Fruit fly (Drosophila melanogaster) whole organism, prepupa: ENCODE measurements around the gene Ser12.

ENCODE experiments used
- CG10669 ChIP-seq: fragments of 200-800 bp; sonication (Bioruptor generic); optimal IDR thresholded peaks from 3 replicates; lab custom pipeline; 2018; ENCODE audit warnings: missing biosample characterization, mild to moderate bottlenecking, missing genetic modification characterization, moderate library complexity
- CG11294 ChIP-seq: fragments of 200-800 bp; sonication (Bioruptor generic); IDR thresholded peaks from 2 replicates; pipeline ENCODE4 v1.3.6; 2022; ENCODE audit warnings: missing biosample characterization, missing genetic modification characterization
- CG11762 ChIP-seq: fragments of 200-800 bp; sonication (Bioruptor generic); optimal IDR thresholded peaks from 3 replicates; lab custom pipeline; 2016; ENCODE audit warnings: missing biosample characterization, missing genetic modification characterization; ENCODE audit not compliant: insufficient read depth
- CG11902 ChIP-seq: fragments of 200-800 bp; sonication (Bioruptor generic); optimal IDR thresholded peaks from 3 replicates; lab custom pipeline; 2016; ENCODE audit warnings: missing biosample characterization, missing genetic modification characterization
- CG15336 ChIP-seq: fragments of 200-800 bp; sonication (Bioruptor generic); IDR thresholded peaks from 2 replicates; pipeline ENCODE4 v1.3.6; 2022; ENCODE audit warnings: missing biosample characterization, missing genetic modification characterization
- CG1621 ChIP-seq: fragments of 200-800 bp; sonication (Bioruptor generic); optimal IDR thresholded peaks from 3 replicates; lab custom pipeline; 2018; ENCODE audit warnings: missing biosample characterization, mild to moderate bottlenecking, missing genetic modification characterization
- CG16779 ChIP-seq: fragments of 200-800 bp; sonication (Bioruptor generic); optimal IDR thresholded peaks from 3 replicates; lab custom pipeline; 2017; ENCODE audit warnings: missing biosample characterization, mild to moderate bottlenecking, missing genetic modification characterization
- CG3032 ChIP-seq: fragments of 200-800 bp; optimal IDR thresholded peaks from 2 replicates; lab custom pipeline; 2019; ENCODE audit warnings: missing biosample characterization, mild to moderate bottlenecking, missing genetic modification characterization, moderate library complexity
- CG31627 ChIP-seq: fragments of 200-800 bp; sonication (Bioruptor generic); optimal IDR thresholded peaks from 3 replicates; lab custom pipeline; 2016; ENCODE audit warnings: missing biosample characterization, missing genetic modification characterization
- CG32006 ChIP-seq: fragments of 200-800 bp; sonication (Bioruptor generic); optimal IDR thresholded peaks from 3 replicates; lab custom pipeline; 2017; ENCODE audit warnings: missing biosample characterization, mild to moderate bottlenecking, missing genetic modification characterization
- CG3919 ChIP-seq: fragments of 200-800 bp; sonication (Bioruptor generic); optimal IDR thresholded peaks from 3 replicates; lab custom pipeline; 2016; ENCODE audit warnings: missing biosample characterization, missing genetic modification characterization
- CG6163 ChIP-seq: fragments of 200-800 bp; sonication (Bioruptor generic); IDR thresholded peaks from 3 replicates; pipeline ENCODE4 v1.3.6; 2022; ENCODE audit warnings: missing biosample characterization, missing genetic modification characterization
- CG6276 ChIP-seq: fragments of 200-800 bp; sonication (Bioruptor generic); optimal IDR thresholded peaks from 2 replicates; lab custom pipeline; 2017; ENCODE audit warnings: missing biosample characterization, mild to moderate bottlenecking, missing genetic modification characterization
- CG6792 ChIP-seq: fragments of 200-800 bp; sonication (Bioruptor generic); optimal IDR thresholded peaks from 3 replicates; lab custom pipeline; 2016; ENCODE audit warnings: missing biosample characterization, missing genetic modification characterization
- CG6854 ChIP-seq: fragments of 200-800 bp; sonication (Bioruptor generic); optimal IDR thresholded peaks from 2 replicates; lab custom pipeline; 2017; ENCODE audit warnings: missing biosample characterization, mild to moderate bottlenecking, missing genetic modification characterization
- CG8119 ChIP-seq: fragments of 200-800 bp; sonication (Bioruptor generic); IDR thresholded peaks from 3 replicates; pipeline ENCODE4 v1.3.6; 2022; ENCODE audit warnings: missing biosample characterization, missing genetic modification characterization
- CG8319 ChIP-seq: fragments of 200-800 bp; sonication (Bioruptor generic); optimal IDR thresholded peaks from 3 replicates; lab custom pipeline; 2016; ENCODE audit warnings: missing biosample characterization, missing genetic modification characterization
- CG9139 ChIP-seq: fragments of 200-800 bp; sonication (Bioruptor generic); optimal IDR thresholded peaks from 3 replicates; lab custom pipeline; 2017; ENCODE audit warnings: missing biosample characterization, mild to moderate bottlenecking, missing genetic modification characterization
- Eip75B ChIP-seq: fragments of 200-800 bp; sonication (Bioruptor generic); optimal IDR thresholded peaks from 3 replicates; lab custom pipeline; 2016; ENCODE audit warnings: missing biosample characterization, missing genetic modification characterization
- Eip93F ChIP-seq: fragments of 200-800 bp; sonication (Bioruptor generic); optimal IDR thresholded peaks from 2 replicates; lab custom pipeline; 2016; ENCODE audit warnings: missing biosample characterization, mild to moderate bottlenecking, missing genetic modification characterization
- Ets21C ChIP-seq: fragments of 200-800 bp; sonication (Bioruptor generic); optimal IDR thresholded peaks from 3 replicates; lab custom pipeline; 2016; ENCODE audit warnings: missing biosample characterization, missing genetic modification characterization
- Smox ChIP-seq: fragments of 200-800 bp; sonication (Bioruptor generic); optimal IDR thresholded peaks from 3 replicates; lab custom pipeline; 2016; ENCODE audit warnings: missing biosample characterization, missing genetic modification characterization
- acj6 ChIP-seq: fragments of 200-800 bp; sonication (Bioruptor generic); optimal IDR thresholded peaks from 3 replicates; lab custom pipeline; 2016; ENCODE audit warnings: missing biosample characterization, missing genetic modification characterization
- dsx ChIP-seq: fragments of 200-800 bp; optimal IDR thresholded peaks from 3 replicates; lab custom pipeline; 2019; ENCODE audit warnings: missing biosample characterization, mild to moderate bottlenecking, missing genetic modification characterization, moderate library complexity; ENCODE audit not compliant: poor library complexity, severe bottlenecking
- esn ChIP-seq: fragments of 200-800 bp; sonication (Bioruptor generic); optimal IDR thresholded peaks from 2 replicates; lab custom pipeline; 2016; ENCODE audit warnings: missing biosample characterization, mild to moderate bottlenecking, missing genetic modification characterization, moderate library complexity
- fd85E ChIP-seq: fragments of 200-800 bp; sonication (Bioruptor generic); optimal IDR thresholded peaks from 3 replicates; lab custom pipeline; 2016; ENCODE audit warnings: missing biosample characterization, missing genetic modification characterization
- net ChIP-seq: fragments of 200-800 bp; sonication (Bioruptor generic); optimal IDR thresholded peaks from 3 replicates; lab custom pipeline; 2016; ENCODE audit warnings: missing biosample characterization, missing genetic modification characterization
- salr ChIP-seq, 2 experiments: fragments of 200-800 bp; sonication (Bioruptor generic); optimal IDR thresholded peaks; 3 replicates each; lab custom pipeline; 2016 to 2018; ENCODE audit warnings: missing biosample characterization in 2 of 2, missing genetic modification characterization in 2 of 2, mild to moderate bottlenecking in 1 of 2
- spab ChIP-seq: fragments of 200-800 bp; sonication (Bioruptor generic); optimal IDR thresholded peaks from 2 replicates; lab custom pipeline; 2017; ENCODE audit warnings: missing biosample characterization, mild to moderate bottlenecking, missing genetic modification characterization, missing genetic modification reagents
- ss ChIP-seq, 2 experiments: fragments of 200-800 bp; sonication (Bioruptor generic); optimal IDR thresholded peaks; 2 replicates in 1 of 2; 3 replicates in 1 of 2; lab custom pipeline; 2017 to 2018; ENCODE audit warnings: mild to moderate bottlenecking in 2 of 2, missing biosample characterization in 2 of 2, missing genetic modification characterization in 2 of 2, moderate library complexity in 1 of 2
- svp ChIP-seq: fragments of 200-800 bp; sonication (Bioruptor generic); peaks from one replicate; lab custom pipeline; 2016; ENCODE audit warnings: missing biosample characterization, missing genetic modification characterization

Ser12 gene

dm6 chr2L:2269040-2269439 lies 18.0 kb upstream of the Ser12 start, which contains the start of gene CG17242:
Gene CG17242 (minus strand): TSS chr2L:2269140.
- TF ChIP-seq CG9139 (GFP tag; lab: Kevin White, UChicago) (no peak), CG6854 (no peak)

- TF ChIP-seq acj6 (GFP tag; lab: Kevin White, UChicago) (no peak), Ets21C (no peak), CG10669 (GFP tag; lab: Kevin White, UChicago) (no peak), CG8319 (GFP tag; lab: Kevin White, UChicago) (no peak), ss (GFP tag; optimal IDR thresholded peaks at IDR 0.05; lab: Kevin White, UChicago) (no peak), salr (GFP tag; optimal IDR thresholded peaks at IDR 0.05; lab: Kevin White, UChicago) (no peak), CG6854 (no peak), CG3919 (GFP tag; lab: Kevin White, UChicago) (no peak), CG11902 (GFP tag; lab: Kevin White, UChicago) (no peak), Smox (GFP tag; lab: Kevin White, UChicago) (no peak), CG6792 (no peak), CG31627 (GFP tag; lab: Kevin White, UChicago) (no peak), fd85E (GFP tag; lab: Kevin White, UChicago) (no peak), svp (GFP tag; lab: Kevin White, UChicago) (no peak)
Observed at dm6 chr2L:2265221-2265620, 14.1 kb upstream of the Ser12 start, which contains the start of gene CG34049. Gene CG34049 (minus strand): TSS chr2L:2265321.

- no peak for TF ChIP-seq CG32006 (GFP tag; lab: Kevin White, UChicago)
- no peak for TF ChIP-seq salr (GFP tag; optimal IDR thresholded peaks at IDR 0.05; lab: Kevin White, UChicago)
- no peak for TF ChIP-seq CG15336
- no peak for TF ChIP-seq CG6792
- TF ChIP-seq CG11294 (GFP tag; lab: Robert Waterston, UW): no peak
- no peak for TF ChIP-seq esn
- no peak for TF ChIP-seq CG1621 (tag; lab: Kevin White, UChicago)
- TF ChIP-seq CG6276 (GFP tag; lab: Kevin White, UChicago): no peak
- TF ChIP-seq CG16779: no peak
- TF ChIP-seq Eip93F: no peak
- no peak for TF ChIP-seq net (GFP tag; lab: Kevin White, UChicago)
- TF ChIP-seq, all 60 proteins: peak for 0
Observed at dm6 chr2L:2263142-2263541, 12.1 kb upstream of the Ser12 start, which contains the start of gene CG4270. Gene CG4270 (plus strand): TSS chr2L:2263442.

- TF ChIP-seq CG3032 (no peak), CG15336 (no peak), CG6163 (GFP tag; lab: Robert Waterston, UW) (no peak), fd85E (GFP tag; lab: Kevin White, UChicago) (no peak), net (GFP tag; lab: Kevin White, UChicago) (no peak), CG16779 (no peak), dsx (GFP tag; lab: Kevin White, UChicago) (no peak), CG11902 (GFP tag; lab: Kevin White, UChicago) (no peak), CG11762 (GFP tag; lab: Kevin White, UChicago) (no peak)
Observed at dm6 chr2L:2254950-2255349, 3.9 kb upstream of the Ser12 start, which contains the start of gene Send1. Gene Send1 (minus strand): TSS chr2L:2255050.

- TF ChIP-seq CG3032 (no peak), CG6854 (no peak), dsx (GFP tag; lab: Kevin White, UChicago) (no peak), CG6276 (GFP tag; lab: Kevin White, UChicago) (no peak)
- TF ChIP-seq, all 60 proteins: peak for 0
Observed at dm6 chr2L:2252745-2253144, 1.7 kb upstream of the Ser12 start, which contains the start of gene CG17234. Gene CG17234 (plus strand): TSS chr2L:2253045.

dm6 chr2L:2252241-2252640 lies 1.2 kb upstream of the Ser12 start, which contains the start of gene CG17239:
Gene CG17239 (minus strand): TSS chr2L:2252341.
- TF ChIP-seq esn (no peak), CG16779 (no peak), CG11762 (GFP tag; lab: Kevin White, UChicago) (no peak), ss (GFP tag; optimal IDR thresholded peaks at IDR 0.05; lab: Kevin White, UChicago) (no peak), CG8319 (GFP tag; lab: Kevin White, UChicago) (no peak), spab (GFP tag; lab: Kevin White, UChicago) (no peak), Smox (GFP tag; lab: Kevin White, UChicago) (no peak), CG8119 (GFP tag; lab: Robert Waterston, UW) (no peak), Eip75B (GFP tag; lab: Kevin White, UChicago) (no peak), CG11294 (GFP tag; lab: Robert Waterston, UW) (no peak)
